Worm (Caenorhabditis elegans) whole organism, late embryonic: ENCODE measurements around the gene elo-4.

Experiments
- C08G9.2 ChIP-seq: sonication (generic microtip); optimal IDR thresholded peaks from 2 replicates; lab custom pipeline; 2016; ENCODE audit warnings: mild to moderate bottlenecking, missing genetic modification characterization, moderate library complexity, missing compliant biosample characterization
- C38D4.7 ChIP-seq: fragments of 200-800 bp; sonication (Bioruptor generic); optimal IDR thresholded peaks from 2 replicates; lab custom pipeline; 2018; ENCODE audit warnings: mild to moderate bottlenecking, missing genetic modification characterization, moderate library complexity, missing compliant biosample characterization
- K02D7.2 ChIP-seq: sonication (generic microtip); optimal IDR thresholded peaks from 2 replicates; lab custom pipeline; 2017; ENCODE audit warnings: mild to moderate bottlenecking, missing genetic modification characterization, missing compliant biosample characterization
- K09A11.1 ChIP-seq: sonication (generic microtip); optimal IDR thresholded peaks from 2 replicates; lab custom pipeline; 2017; ENCODE audit warnings: antibody characterized with exemption, mild to moderate bottlenecking, missing genetic modification characterization, missing compliant biosample characterization; ENCODE audit not compliant: insufficient read depth
- T23F11.4 ChIP-seq: fragments of 200-800 bp; sonication (Bioruptor generic); optimal IDR thresholded peaks from 2 replicates; lab custom pipeline; 2018; ENCODE audit warnings: mild to moderate bottlenecking, missing genetic modification characterization, missing compliant biosample characterization
- Y22D7AL.16 ChIP-seq: sonication (generic microtip); optimal IDR thresholded peaks from 2 replicates; lab custom pipeline; 2016; ENCODE audit warnings: missing genetic modification characterization, missing compliant biosample characterization
- ahr-1 ChIP-seq: sonication (generic microtip); optimal IDR thresholded peaks from 2 replicates; lab custom pipeline; 2016; ENCODE audit warnings: missing genetic modification characterization, missing compliant biosample characterization
- ama-1 ChIP-seq: fragments of 150-350 bp; optimal IDR thresholded peaks from 2 replicates; lab custom pipeline; 2014
- ceh-18 ChIP-seq: sonication (generic microtip); optimal IDR thresholded peaks from 2 replicates; lab custom pipeline; 2016; ENCODE audit warnings: missing genetic modification characterization, missing compliant biosample characterization
- ceh-2 ChIP-seq: sonication (generic microtip); optimal IDR thresholded peaks from 2 replicates; lab custom pipeline; 2016; ENCODE audit warnings: missing genotype, missing genetic modification characterization, missing compliant biosample characterization
- ceh-22 ChIP-seq: sonication (generic microtip); optimal IDR thresholded peaks from 2 replicates; lab custom pipeline; 2017; ENCODE audit warnings: missing biosample characterization, missing genetic modification characterization
- ceh-24 ChIP-seq: sonication (generic microtip); optimal IDR thresholded peaks from 2 replicates; lab custom pipeline; 2016; ENCODE audit warnings: mild to moderate bottlenecking, missing genetic modification characterization, missing compliant biosample characterization
- ceh-31 ChIP-seq: sonication (generic microtip); optimal IDR thresholded peaks from 2 replicates; lab custom pipeline; 2016; ENCODE audit warnings: missing genetic modification characterization, missing compliant biosample characterization
- ceh-34 ChIP-seq: sonication (generic microtip); optimal IDR thresholded peaks from 2 replicates; lab custom pipeline; 2016; ENCODE audit warnings: mild to moderate bottlenecking, missing genetic modification characterization, missing compliant biosample characterization
- ceh-45 ChIP-seq: fragments of 200-800 bp; sonication (Bioruptor generic); IDR thresholded peaks from 2 replicates; pipeline ENCODE4 v1.3.6; 2022; ENCODE audit warnings: missing genetic modification reagents, missing genetic modification characterization, missing compliant biosample characterization
- ceh-48 ChIP-seq: sonication (generic microtip); optimal IDR thresholded peaks from 2 replicates; lab custom pipeline; 2016; ENCODE audit warnings: missing genetic modification characterization, inconsistent platforms, missing compliant biosample characterization
- ceh-6 ChIP-seq: fragments of 200-800 bp; sonication (Bioruptor generic); optimal IDR thresholded peaks from 2 replicates; lab custom pipeline; 2018; ENCODE audit warnings: mild to moderate bottlenecking, missing genetic modification characterization, missing compliant biosample characterization
- ceh-9 ChIP-seq: sonication (generic microtip); optimal IDR thresholded peaks from 2 replicates; lab custom pipeline; 2016; ENCODE audit warnings: mild to moderate bottlenecking, missing genetic modification characterization, inconsistent platforms, missing compliant biosample characterization
- che-1 ChIP-seq: sonication (generic microtip); optimal IDR thresholded peaks from 2 replicates; lab custom pipeline; 2016; ENCODE audit warnings: mild to moderate bottlenecking, missing genetic modification characterization, missing compliant biosample characterization
- elt-2 ChIP-seq: sonication (generic microtip); optimal IDR thresholded peaks from 2 replicates; lab custom pipeline; 2016; ENCODE audit warnings: missing genetic modification reagents, missing genetic modification characterization, missing compliant biosample characterization
- eyg-1 ChIP-seq: sonication (generic microtip); optimal IDR thresholded peaks from 2 replicates; lab custom pipeline; 2016; ENCODE audit warnings: missing genotype, missing genetic modification characterization, missing compliant biosample characterization
- fkh-10 ChIP-seq: fragments of 150-350 bp; optimal IDR thresholded peaks from 2 replicates; lab custom pipeline; 2014; ENCODE audit warnings: missing biosample characterization, missing genetic modification reagents, missing genetic modification characterization
- fkh-6 ChIP-seq: sonication (generic microtip); optimal IDR thresholded peaks from 2 replicates; lab custom pipeline; 2016; ENCODE audit warnings: missing genetic modification characterization, missing compliant biosample characterization
- gmeb-2 ChIP-seq: sonication (generic microtip); optimal IDR thresholded peaks from 2 replicates; lab custom pipeline; 2016; ENCODE audit warnings: missing genetic modification characterization, inconsistent platforms, missing compliant biosample characterization
- hlh-15 ChIP-seq: sonication (generic microtip); optimal IDR thresholded peaks from 2 replicates; lab custom pipeline; 2016; ENCODE audit warnings: missing genetic modification characterization, missing compliant biosample characterization
- hlh-30 ChIP-seq: sonication (generic microtip); optimal IDR thresholded peaks from 2 replicates; lab custom pipeline; 2017; ENCODE audit warnings: antibody characterized with exemption, missing genetic modification characterization, missing compliant biosample characterization; ENCODE audit not compliant: insufficient read depth
- hlh-6 ChIP-seq: sonication (generic microtip); optimal IDR thresholded peaks from 2 replicates; lab custom pipeline; 2016; ENCODE audit warnings: missing genotype, missing genetic modification characterization, missing compliant biosample characterization
- lin-11 ChIP-seq: fragments of 200-800 bp; sonication (Bioruptor generic); optimal IDR thresholded peaks from 2 replicates; lab custom pipeline; 2018; ENCODE audit warnings: mild to moderate bottlenecking, missing genetic modification characterization, missing compliant biosample characterization
- madf-2 ChIP-seq: sonication (generic microtip); optimal IDR thresholded peaks from 2 replicates; lab custom pipeline; 2017; ENCODE audit warnings: missing genetic modification characterization, missing compliant biosample characterization
- mec-3 ChIP-seq: sonication (generic microtip); optimal IDR thresholded peaks from 2 replicates; lab custom pipeline; 2016; ENCODE audit warnings: borderline replicate concordance, missing genetic modification characterization, missing compliant biosample characterization
- npax-4 ChIP-seq: sonication (generic microtip); optimal IDR thresholded peaks from 2 replicates; lab custom pipeline; 2016; ENCODE audit warnings: missing genetic modification characterization, missing compliant biosample characterization
- odd-2 ChIP-seq: sonication (generic microtip); optimal IDR thresholded peaks from 2 replicates; lab custom pipeline; 2017; ENCODE audit warnings: antibody characterized with exemption, mild to moderate bottlenecking, missing genetic modification characterization, missing compliant biosample characterization
- pha-4 ChIP-seq: fragments of 150-350 bp; optimal IDR thresholded peaks from 2 replicates; lab custom pipeline; 2018; ENCODE audit warnings: missing biosample characterization, missing genetic modification reagents, missing genetic modification characterization
- pros-1 ChIP-seq: fragments of 150-350 bp; optimal IDR thresholded peaks from 2 replicates; lab custom pipeline; 2014; ENCODE audit warnings: missing biosample characterization, missing genetic modification reagents, missing genetic modification characterization
- sox-2 ChIP-seq: fragments of 200-800 bp; sonication (Bioruptor generic); IDR thresholded peaks from 2 replicates; pipeline ENCODE4 v1.3.6; 2022; ENCODE audit warnings: missing genetic modification reagents, missing genetic modification characterization, missing compliant biosample characterization
- sox-4 ChIP-seq: sonication (generic microtip); optimal IDR thresholded peaks from 2 replicates; lab custom pipeline; 2017; ENCODE audit warnings: mild to moderate bottlenecking, missing genetic modification characterization, inconsistent platforms, missing compliant biosample characterization
- ttx-3 ChIP-seq: sonication (generic microtip); optimal IDR thresholded peaks from 2 replicates; lab custom pipeline; 2016; ENCODE audit warnings: missing genetic modification reagents, missing genetic modification characterization, missing compliant biosample characterization
- unc-55 ChIP-seq: sonication (generic microtip); optimal IDR thresholded peaks from 2 replicates; lab custom pipeline; 2017; ENCODE audit warnings: missing biosample characterization, missing genetic modification reagents, missing genetic modification characterization
- zip-5 ChIP-seq: sonication (generic microtip); optimal IDR thresholded peaks from 2 replicates; lab custom pipeline; 2016; ENCODE audit warnings: missing genetic modification characterization, missing compliant biosample characterization
- ztf-16 ChIP-seq: sonication (generic microtip); optimal IDR thresholded peaks from 2 replicates; lab custom pipeline; 2017; ENCODE audit warnings: missing genetic modification characterization, missing compliant biosample characterization

elo-4 gene

DNA sequence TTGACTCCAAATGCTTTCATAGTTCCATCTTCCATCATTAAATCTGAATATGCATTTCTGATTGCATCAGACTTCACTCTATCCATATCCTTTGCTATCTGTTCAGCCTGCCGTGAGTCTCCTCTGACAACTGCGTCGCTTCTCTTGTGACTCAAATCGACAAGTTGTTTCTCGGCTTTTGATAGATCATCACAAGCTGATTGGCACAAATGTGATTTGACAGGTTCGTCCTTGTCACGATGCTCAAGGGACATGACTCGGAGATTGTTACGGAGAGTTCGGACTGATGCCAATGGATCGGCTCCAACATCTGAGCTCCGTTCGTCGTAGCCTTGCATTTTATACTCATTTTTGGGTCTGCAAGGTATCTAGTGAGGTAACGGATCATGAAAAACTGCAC lies 5.3 kb downstream of the elo-4 start:
- TF ChIP-seq lin-11 (tag; lab: Kevin White, UChicago) (no peak), unc-55 (GFP tag; lab: Kevin White, UChicago) (peak; percentile 96), pha-4 (tag; lab: Kevin White, UChicago) (no peak), ceh-9 (tag; lab: Kevin White, UChicago) (no peak), sox-2 (GFP tag; lab: Robert Waterston, UW) (no peak), hlh-15 (tag; lab: Kevin White, UChicago) (no peak), npax-4 (tag; lab: Kevin White, UChicago) (no peak), fkh-10 (GFP tag; lab: Kevin White, UChicago) (no peak), ceh-18 (tag; lab: Kevin White, UChicago) (peak; percentile 23), mec-3 (tag; lab: Kevin White, UChicago) (no peak), fkh-6 (no peak)

DNA sequence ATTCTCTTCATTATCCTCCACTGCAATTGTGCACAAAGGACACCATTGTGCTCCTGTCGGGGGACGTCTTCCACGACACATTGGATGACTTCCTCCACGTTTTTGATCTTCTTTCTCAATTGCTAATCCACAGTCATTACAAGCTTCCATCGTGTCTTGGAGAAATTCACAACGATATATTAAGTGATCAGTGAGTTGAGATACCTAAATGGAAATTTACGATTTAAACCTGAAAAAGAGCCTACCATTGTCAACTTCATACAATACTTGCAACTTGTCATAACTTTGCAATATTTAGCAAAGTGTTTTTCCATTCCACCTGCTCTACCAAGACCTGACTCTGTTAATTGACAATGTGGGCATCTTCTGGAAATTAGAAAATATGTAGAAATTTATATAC lies 6.2 kb downstream of the elo-4 start:
- TF ChIP-seq gmeb-2 (tag; lab: Kevin White, UChicago) (no peak), zip-5 (tag; lab: Kevin White, UChicago) (no peak), ceh-48 (no peak), ahr-1 (tag; lab: Kevin White, UChicago) (no peak), ceh-34 (tag; lab: Kevin White, UChicago) (no peak), ceh-22 (no peak), ama-1 (lab: Kevin White, UChicago) (no peak), hlh-6 (no peak), ceh-6 (no peak), odd-2 (tag; lab: Kevin White, UChicago) (no peak), hlh-15 (tag; lab: Kevin White, UChicago) (no peak)

DNA sequence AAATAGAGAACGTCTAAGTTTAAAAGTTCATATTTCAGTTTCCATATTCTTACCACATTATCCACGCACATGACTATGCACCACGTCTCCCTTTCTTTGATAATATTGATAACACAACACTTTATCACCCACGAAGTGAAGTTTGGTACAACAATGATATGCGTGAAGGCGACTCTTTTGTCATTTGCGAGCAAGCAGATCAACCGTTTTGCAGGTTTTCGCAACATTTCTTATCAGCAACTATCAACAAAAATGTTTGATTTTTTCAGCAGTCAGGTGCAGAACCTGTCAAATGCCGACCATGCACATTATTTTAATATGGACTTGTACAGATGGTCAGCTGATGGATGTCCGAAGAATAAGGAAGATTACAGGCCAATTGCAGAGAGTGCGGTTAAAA lies 7.5 kb downstream of the elo-4 start:
- TF ChIP-seq elt-2 (peak; percentile 85), unc-55 (GFP tag; lab: Kevin White, UChicago) (no peak)

DNA sequence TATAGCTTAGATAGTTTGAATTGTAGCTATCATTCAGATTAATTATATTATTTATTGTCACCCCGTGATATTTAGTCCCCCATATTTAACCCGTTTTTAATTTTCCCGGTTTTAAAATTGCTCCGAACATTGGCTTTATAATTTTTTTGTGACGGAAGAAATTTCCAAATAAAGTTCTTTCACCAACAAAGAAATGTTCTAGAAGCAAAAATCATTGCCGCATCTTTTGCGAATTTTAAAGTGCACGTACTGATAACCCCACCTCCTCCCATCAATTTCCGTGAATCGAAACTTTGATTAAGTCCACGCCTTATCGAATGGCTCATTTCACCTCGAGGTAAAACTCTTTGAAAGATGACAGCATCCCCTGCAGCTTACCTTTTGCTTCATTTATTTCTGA lies 9.3 kb downstream of the elo-4 start, which contains the start of gene C40H1.7:
TSS of gene C40H1.7 (plus strand) at position 301 of the 400 bp plus-strand sequence.
- no peak for TF ChIP-seq ceh-9 (tag; lab: Kevin White, UChicago)
- no peak for TF ChIP-seq C38D4.7 (GFP tag; lab: Kevin White, UChicago)
- TF ChIP-seq K02D7.2 (tag; lab: Kevin White, UChicago) = no peak
- no peak for TF ChIP-seq ceh-22
- TF ChIP-seq, all 69 proteins: peak for 0

DNA sequence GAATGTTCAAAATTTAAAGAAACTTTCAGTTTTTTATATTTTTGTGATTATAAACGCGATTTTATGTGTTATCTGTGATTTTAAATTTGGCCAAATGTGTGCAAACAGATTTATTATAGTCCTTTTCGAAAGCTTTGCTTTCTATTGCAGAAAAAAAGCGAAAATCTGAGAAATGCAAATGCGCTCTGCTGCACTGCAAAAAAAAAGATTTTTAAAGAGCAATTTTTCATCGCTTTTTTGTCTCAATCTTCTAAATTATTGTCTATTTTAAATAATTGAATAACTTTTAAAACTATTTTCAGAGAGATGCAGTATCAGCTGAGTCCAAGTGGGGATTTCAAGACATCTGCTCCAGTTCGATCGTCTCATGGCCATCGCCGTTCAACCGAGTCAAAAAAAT lies 12.1 kb downstream of the elo-4 start, which contains the start of gene cpb-1:
TSS of gene cpb-1 (plus strand) at position 301 of the 400 bp plus-strand sequence.
- TF ChIP-seq hlh-30 (tag; lab: Kevin White, UChicago) (no peak), gmeb-2 (tag; lab: Kevin White, UChicago) (no peak)
- TF ChIP-seq, all 69 proteins: peak for 0

DNA sequence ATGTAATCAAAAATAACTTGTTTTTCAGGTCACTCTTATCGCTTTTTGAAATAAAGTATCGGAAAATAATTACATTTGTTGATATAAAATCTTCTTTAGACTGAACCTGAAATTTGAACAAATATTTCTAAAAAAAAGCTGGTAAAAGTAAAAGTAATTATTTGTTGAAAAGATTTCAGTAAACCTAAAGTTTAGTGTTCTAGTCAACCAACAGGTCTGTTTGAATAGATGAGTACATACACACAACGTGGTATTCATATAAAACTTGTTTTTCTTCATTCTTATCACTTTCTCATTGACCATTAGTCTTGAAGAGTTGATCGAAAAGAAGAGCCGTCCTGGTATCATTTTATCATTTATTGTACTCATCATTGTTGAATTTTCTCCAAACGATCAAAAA lies 14.4 kb downstream of the elo-4 start, which contains the start of gene C40H1.9:
TSS of gene C40H1.9 (plus strand) at position 301 of the 400 bp plus-strand sequence.
- no peak for TF ChIP-seq ceh-6
- TF ChIP-seq ceh-2 (tag; lab: Kevin White, UChicago) = no peak
- no peak for TF ChIP-seq ceh-24
- no peak for TF ChIP-seq Y22D7AL.16 (tag; lab: Kevin White, UChicago)
- TF ChIP-seq ceh-45 (GFP tag; lab: Robert Waterston, UW) = no peak
- TF ChIP-seq ceh-48 = no peak

DNA sequence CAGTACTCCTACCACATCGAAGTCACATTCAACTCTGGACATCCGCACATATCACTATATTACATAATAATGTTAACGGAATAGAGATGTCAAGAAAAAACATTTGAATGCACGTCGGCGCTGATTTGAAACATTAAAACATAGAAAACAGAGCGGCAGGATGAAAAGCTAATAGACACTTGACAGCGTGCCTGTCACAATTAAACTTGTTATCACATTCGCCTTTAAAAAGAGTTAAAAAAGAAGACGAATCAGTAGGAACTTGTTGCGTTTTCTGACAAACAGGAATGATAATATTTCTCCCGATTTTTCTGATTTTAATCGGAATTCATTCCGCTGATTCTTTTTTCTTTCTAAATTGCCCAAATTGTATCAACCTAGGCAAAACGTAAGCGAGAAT lies 16.5 kb downstream of the elo-4 start:
- no peak for TF ChIP-seq C08G9.2 (tag; lab: Kevin White, UChicago)
- no peak for TF ChIP-seq eyg-1
- TF ChIP-seq ztf-16 (tag; lab: Kevin White, UChicago) = no peak
- no peak for TF ChIP-seq ttx-3 (tag; lab: Kevin White, UChicago)
- TF ChIP-seq fkh-10 (GFP tag; lab: Kevin White, UChicago) = no peak
- no peak for TF ChIP-seq che-1 (tag; lab: Kevin White, UChicago)
- no peak for TF ChIP-seq T23F11.4
- no peak for TF ChIP-seq K02D7.2 (tag; lab: Kevin White, UChicago)
- no peak for TF ChIP-seq Y22D7AL.16 (tag; lab: Kevin White, UChicago)
- no peak for TF ChIP-seq ceh-31
- no peak for TF ChIP-seq K09A11.1 (tag; lab: Kevin White, UChicago)
- no peak for TF ChIP-seq ceh-48
- no peak for TF ChIP-seq pros-1
- no peak for TF ChIP-seq madf-2 (tag; lab: Kevin White, UChicago)
- no peak for TF ChIP-seq sox-4
